Fruit fly (Drosophila melanogaster): Measurements from ENCODE around the gene CG3726.

- TF ChIP-seq Pif1B (GFP tag; optimal IDR thresholded peaks at IDR 0.05), result no peak
- no peak for TF ChIP-seq rn (GFP tag; IDR thresholded peaks at IDR 0.05)
- no peak for TF ChIP-seq EcR (GFP tag; optimal IDR thresholded peaks at IDR 0.05)
- TF ChIP-seq CG32121 (GFP tag; IDR thresholded peaks at IDR 0.05), result no peak
- TF ChIP-seq Snoo (tag; optimal IDR thresholded peaks at IDR 0.05), result no peak
- TF ChIP-seq CG17806 (tag; optimal IDR thresholded peaks at IDR 0.05), result no peak
- TF ChIP-seq CG12605 (GFP tag; IDR thresholded peaks at IDR 0.05), result no peak
These were observed 35.4 kb downstream of the CG3726 start, which contains the start of gene CG6048 for dm6 chrX:5952265-5952664.

Data from whole organism, pupa.